Worm (Caenorhabditis elegans) whole organism, L1 larva: ENCODE results near the gene apy-1.

Experiments
- F16B12.6 ChIP-seq: fragments of 150-350 bp; optimal IDR thresholded peaks from 2 replicates; lab custom pipeline; 2014; ENCODE audit warnings: missing biosample characterization, missing genetic modification characterization
- ama-1 ChIP-seq: fragments of 150-350 bp; optimal IDR thresholded peaks from 2 replicates; lab custom pipeline; 2014
- fos-1 ChIP-seq: fragments of 150-350 bp; optimal IDR thresholded peaks from 2 replicates; lab custom pipeline; 2014; ENCODE audit warnings: missing biosample characterization, missing genetic modification characterization
- lin-13 ChIP-seq: fragments of 150-350 bp; optimal IDR thresholded peaks from 2 replicates; lab custom pipeline; 2014; ENCODE audit warnings: missing biosample characterization, missing genetic modification reagents, missing genetic modification characterization
- pqm-1 ChIP-seq: sonication (generic microtip); optimal IDR thresholded peaks from 3 replicates; lab custom pipeline; 2017; ENCODE audit warnings: missing biosample characterization, missing genetic modification characterization

ce11 chrX:7523799-7524198 lies 45.7 kb downstream of the apy-1 start:
- TF ChIP-seq fos-1 (tag; lab: Kevin White, UChicago) (no peak), pqm-1 (tag; lab: Kevin White, UChicago) (no peak), ama-1 (lab: Kevin White, UChicago) (no peak), lin-13 (no peak), F16B12.6 (tag; lab: Kevin White, UChicago) (no peak)
